Worm (Caenorhabditis elegans): Measurements from ENCODE around the gene ZC477.4.

The ZC477.4 gene

ce11 chrIV:7067446-7067845 is 31.1 kb downstream of the ZC477.4 start:
- TF ChIP-seq hmg-4 (GFP tag; optimal IDR thresholded peaks at IDR 0.05) = no peak
- TF ChIP-seq ceh-36 (tag; optimal IDR thresholded peaks at IDR 0.05) = no peak
- no peak for TF ChIP-seq sea-1 (GFP tag; conservative IDR thresholded peaks at IDR 0.05)
- no peak for TF ChIP-seq tbx-37 (GFP tag; conservative IDR thresholded peaks at IDR 0.05)

ce11 chrIV:7065022-7065421 is 33.6 kb downstream of the ZC477.4 start, which contains the start of gene Y43B11AL.1:
Gene Y43B11AL.1 (plus strand): TSS chrIV:7065322.
- no peak for TF ChIP-seq ets-7 (tag; optimal IDR thresholded peaks at IDR 0.05)
- TF ChIP-seq B0310.2 (tag; optimal IDR thresholded peaks at IDR 0.05) = no peak
- TF ChIP-seq F13C5.2 (tag; optimal IDR thresholded peaks at IDR 0.05) = no peak
- no peak for TF ChIP-seq hmg-4 (GFP tag; optimal IDR thresholded peaks at IDR 0.05)
- no peak for TF ChIP-seq sea-1 (GFP tag; conservative IDR thresholded peaks at IDR 0.05)
- TF ChIP-seq hnd-1 (tag; optimal IDR thresholded peaks at IDR 0.05) = no peak
- TF ChIP-seq ceh-13 (GFP tag; optimal IDR thresholded peaks at IDR 0.05) = no peak
- TF ChIP-seq pes-1 (GFP tag; IDR thresholded peaks at IDR 0.05) = no peak
- no peak for TF ChIP-seq scrt-1 (GFP tag; IDR thresholded peaks at IDR 0.05)
- no peak for TF ChIP-seq tbx-11 (GFP tag; IDR thresholded peaks at IDR 0.05)
- TF ChIP-seq aly-1 (tag; optimal IDR thresholded peaks at IDR 0.05) = no peak
- no peak for TF ChIP-seq hmbx-1 (tag; optimal IDR thresholded peaks at IDR 0.05)
- TF ChIP-seq tbx-37 (GFP tag; conservative IDR thresholded peaks at IDR 0.05) = no peak

ce11 chrIV:7062697-7063096 is 35.9 kb downstream of the ZC477.4 start:
- TF ChIP-seq pes-1 (GFP tag; IDR thresholded peaks at IDR 0.05) = no peak
- TF ChIP-seq hnd-1 (tag; optimal IDR thresholded peaks at IDR 0.05) = no peak
- no peak for TF ChIP-seq ets-7 (tag; optimal IDR thresholded peaks at IDR 0.05)
- TF ChIP-seq sea-1 (GFP tag; conservative IDR thresholded peaks at IDR 0.05) = no peak
- no peak for TF ChIP-seq hmg-4 (GFP tag; optimal IDR thresholded peaks at IDR 0.05)
- TF ChIP-seq scrt-1 (GFP tag; IDR thresholded peaks at IDR 0.05) = no peak

- no peak for TF ChIP-seq hmg-4 (GFP tag; optimal IDR thresholded peaks at IDR 0.05)
- no peak for TF ChIP-seq ama-1 (optimal IDR thresholded peaks at IDR 0.05)
- no peak for TF ChIP-seq B0310.2 (tag; optimal IDR thresholded peaks at IDR 0.05)
- no peak for TF ChIP-seq scrt-1 (GFP tag; IDR thresholded peaks at IDR 0.05)
Observed at ce11 chrIV:7057677-7058076, 40.9 kb downstream of the ZC477.4 start, which contains the start of gene srx-50. Gene srx-50 (plus strand): TSS chrIV:7057977.

- TF ChIP-seq F13C5.2 (tag; optimal IDR thresholded peaks at IDR 0.05) (no peak), B0310.2 (tag; optimal IDR thresholded peaks at IDR 0.05) (no peak)
Observed at ce11 chrIV:7052135-7052534, 46.4 kb downstream of the ZC477.4 start.

- no peak for TF ChIP-seq hnd-1 (tag; optimal IDR thresholded peaks at IDR 0.05)
Observed at ce11 chrIV:7051515-7051914, 47.1 kb downstream of the ZC477.4 start.

- no peak for TF ChIP-seq tbx-37 (GFP tag; conservative IDR thresholded peaks at IDR 0.05)
- no peak for TF ChIP-seq ceh-13 (GFP tag; optimal IDR thresholded peaks at IDR 0.05)
- TF ChIP-seq ama-1 (optimal IDR thresholded peaks at IDR 0.05) = no peak
Observed at ce11 chrIV:7049672-7050206, 48.8 kb downstream of the ZC477.4 start, which contains the start of gene nhr-105. Gene nhr-105 (plus strand): TSS chrIV:7050156.

- TF ChIP-seq pes-1 (GFP tag; IDR thresholded peaks at IDR 0.05) (no peak), scrt-1 (GFP tag; IDR thresholded peaks at IDR 0.05) (no peak), ceh-36 (tag; optimal IDR thresholded peaks at IDR 0.05) (no peak), hmbx-1 (tag; optimal IDR thresholded peaks at IDR 0.05) (no peak), sea-1 (GFP tag; conservative IDR thresholded peaks at IDR 0.05) (no peak), ceh-13 (GFP tag; optimal IDR thresholded peaks at IDR 0.05) (no peak), tra-4 (tag; optimal IDR thresholded peaks at IDR 0.05) (no peak), F13C5.2 (tag; optimal IDR thresholded peaks at IDR 0.05) (no peak), tbx-11 (GFP tag; IDR thresholded peaks at IDR 0.05) (no peak), tbx-37 (GFP tag; conservative IDR thresholded peaks at IDR 0.05) (no peak), hnd-1 (tag; optimal IDR thresholded peaks at IDR 0.05) (no peak), hmg-4 (GFP tag; optimal IDR thresholded peaks at IDR 0.05) (no peak), flt-1 (GFP tag; IDR thresholded peaks at IDR 0.05) (no peak), ets-7 (tag; optimal IDR thresholded peaks at IDR 0.05) (no peak), ama-1 (optimal IDR thresholded peaks at IDR 0.05) (no peak), B0310.2 (tag; optimal IDR thresholded peaks at IDR 0.05) (no peak), aly-1 (tag; optimal IDR thresholded peaks at IDR 0.05) (no peak)
Observed at ce11 chrIV:7048637-7049245, 49.8 kb downstream of the ZC477.4 start.

Data from whole organism, early embryonic.